Worm (Caenorhabditis elegans) whole organism, late embryonic: ENCODE measurements around the gene fbxa-31.

Experiments used
- K09A11.1 ChIP-seq: sonication (generic microtip); optimal IDR thresholded peaks from 2 replicates; lab custom pipeline; 2017; ENCODE audit warnings: antibody characterized with exemption, mild to moderate bottlenecking, missing genetic modification characterization, missing compliant biosample characterization; ENCODE audit not compliant: insufficient read depth
- T23F11.4 ChIP-seq: fragments of 200-800 bp; sonication (Bioruptor generic); optimal IDR thresholded peaks from 2 replicates; lab custom pipeline; 2018; ENCODE audit warnings: mild to moderate bottlenecking, missing genetic modification characterization, missing compliant biosample characterization
- Y22D7AL.16 ChIP-seq: sonication (generic microtip); optimal IDR thresholded peaks from 2 replicates; lab custom pipeline; 2016; ENCODE audit warnings: missing genetic modification characterization, missing compliant biosample characterization
- ahr-1 ChIP-seq: sonication (generic microtip); optimal IDR thresholded peaks from 2 replicates; lab custom pipeline; 2016; ENCODE audit warnings: missing genetic modification characterization, missing compliant biosample characterization
- ceh-14 ChIP-seq: sonication (generic microtip); optimal IDR thresholded peaks from 2 replicates; lab custom pipeline; 2016; ENCODE audit warnings: missing genotype, missing genetic modification characterization, missing compliant biosample characterization
- ceh-18 ChIP-seq: sonication (generic microtip); optimal IDR thresholded peaks from 2 replicates; lab custom pipeline; 2016; ENCODE audit warnings: missing genetic modification characterization, missing compliant biosample characterization
- ceh-2 ChIP-seq: sonication (generic microtip); optimal IDR thresholded peaks from 2 replicates; lab custom pipeline; 2016; ENCODE audit warnings: missing genotype, missing genetic modification characterization, missing compliant biosample characterization
- ceh-30 ChIP-seq: fragments of 150-350 bp; optimal IDR thresholded peaks from 2 replicates; lab custom pipeline; 2014; ENCODE audit warnings: missing biosample characterization, missing genetic modification characterization
- ceh-45 ChIP-seq: fragments of 200-800 bp; sonication (Bioruptor generic); IDR thresholded peaks from 2 replicates; pipeline ENCODE4 v1.3.6; 2022; ENCODE audit warnings: missing genetic modification reagents, missing genetic modification characterization, missing compliant biosample characterization
- ceh-48 ChIP-seq: sonication (generic microtip); optimal IDR thresholded peaks from 2 replicates; lab custom pipeline; 2016; ENCODE audit warnings: missing genetic modification characterization, inconsistent platforms, missing compliant biosample characterization
- ceh-6 ChIP-seq: fragments of 200-800 bp; sonication (Bioruptor generic); optimal IDR thresholded peaks from 2 replicates; lab custom pipeline; 2018; ENCODE audit warnings: mild to moderate bottlenecking, missing genetic modification characterization, missing compliant biosample characterization
- dmd-4 ChIP-seq: sonication (generic microtip); optimal IDR thresholded peaks from 2 replicates; lab custom pipeline; 2016; ENCODE audit warnings: borderline replicate concordance, missing genetic modification characterization, missing compliant biosample characterization
- dve-1 ChIP-seq: sonication (generic microtip); optimal IDR thresholded peaks from 2 replicates; lab custom pipeline; 2017; ENCODE audit warnings: antibody characterized with exemption, mild to moderate bottlenecking, missing genetic modification characterization, missing compliant biosample characterization
- elt-2 ChIP-seq: sonication (generic microtip); optimal IDR thresholded peaks from 2 replicates; lab custom pipeline; 2016; ENCODE audit warnings: missing genetic modification reagents, missing genetic modification characterization, missing compliant biosample characterization
- eyg-1 ChIP-seq: sonication (generic microtip); optimal IDR thresholded peaks from 2 replicates; lab custom pipeline; 2016; ENCODE audit warnings: missing genotype, missing genetic modification characterization, missing compliant biosample characterization
- fax-1 ChIP-seq: sonication (generic microtip); optimal IDR thresholded peaks from 2 replicates; lab custom pipeline; 2016; ENCODE audit warnings: missing genotype, missing genetic modification characterization, missing compliant biosample characterization
- fkh-10 ChIP-seq: fragments of 150-350 bp; optimal IDR thresholded peaks from 2 replicates; lab custom pipeline; 2014; ENCODE audit warnings: missing biosample characterization, missing genetic modification reagents, missing genetic modification characterization
- gmeb-2 ChIP-seq: sonication (generic microtip); optimal IDR thresholded peaks from 2 replicates; lab custom pipeline; 2016; ENCODE audit warnings: missing genetic modification characterization, inconsistent platforms, missing compliant biosample characterization
- hlh-6 ChIP-seq: sonication (generic microtip); optimal IDR thresholded peaks from 2 replicates; lab custom pipeline; 2016; ENCODE audit warnings: missing genotype, missing genetic modification characterization, missing compliant biosample characterization
- hlh-8 ChIP-seq: sonication (generic microtip); optimal IDR thresholded peaks from 2 replicates; lab custom pipeline; 2016; ENCODE audit warnings: missing genotype, missing genetic modification characterization, missing compliant biosample characterization
- madf-2 ChIP-seq: sonication (generic microtip); optimal IDR thresholded peaks from 2 replicates; lab custom pipeline; 2017; ENCODE audit warnings: missing genetic modification characterization, missing compliant biosample characterization
- mec-3 ChIP-seq: sonication (generic microtip); optimal IDR thresholded peaks from 2 replicates; lab custom pipeline; 2016; ENCODE audit warnings: borderline replicate concordance, missing genetic modification characterization, missing compliant biosample characterization
- nfya-1 ChIP-seq: sonication (generic microtip); optimal IDR thresholded peaks from 2 replicates; lab custom pipeline; 2017; ENCODE audit warnings: missing genetic modification characterization, mild to moderate bottlenecking, missing compliant biosample characterization, antibody characterized with exemption, moderate library complexity
- nhr-232 ChIP-seq: sonication (generic microtip); optimal IDR thresholded peaks from 2 replicates; lab custom pipeline; 2016; ENCODE audit warnings: missing genetic modification characterization, missing compliant biosample characterization
- npax-4 ChIP-seq: sonication (generic microtip); optimal IDR thresholded peaks from 2 replicates; lab custom pipeline; 2016; ENCODE audit warnings: missing genetic modification characterization, missing compliant biosample characterization
- odd-2 ChIP-seq: sonication (generic microtip); optimal IDR thresholded peaks from 2 replicates; lab custom pipeline; 2017; ENCODE audit warnings: antibody characterized with exemption, mild to moderate bottlenecking, missing genetic modification characterization, missing compliant biosample characterization
- pha-2 ChIP-seq: sonication (generic microtip); optimal IDR thresholded peaks from 2 replicates; lab custom pipeline; 2017; ENCODE audit warnings: mild to moderate bottlenecking, missing genetic modification characterization, missing compliant biosample characterization
- pha-4 ChIP-seq: fragments of 150-350 bp; optimal IDR thresholded peaks from 2 replicates; lab custom pipeline; 2018; ENCODE audit warnings: missing biosample characterization, missing genetic modification reagents, missing genetic modification characterization
- pqm-1 ChIP-seq: sonication (generic microtip); optimal IDR thresholded peaks from 2 replicates; lab custom pipeline; 2016; ENCODE audit warnings: missing genetic modification characterization, missing compliant biosample characterization
- pros-1 ChIP-seq: fragments of 150-350 bp; optimal IDR thresholded peaks from 2 replicates; lab custom pipeline; 2014; ENCODE audit warnings: missing biosample characterization, missing genetic modification reagents, missing genetic modification characterization
- rnt-1 ChIP-seq: sonication (generic microtip); optimal IDR thresholded peaks from 2 replicates; lab custom pipeline; 2016; ENCODE audit warnings: missing genetic modification characterization, missing compliant biosample characterization
- sdc-2 ChIP-seq: sonication (generic microtip); optimal IDR thresholded peaks from 2 replicates; lab custom pipeline; 2016; ENCODE audit warnings: missing genotype, missing genetic modification characterization, missing compliant biosample characterization
- sox-4 ChIP-seq: sonication (generic microtip); optimal IDR thresholded peaks from 2 replicates; lab custom pipeline; 2017; ENCODE audit warnings: mild to moderate bottlenecking, missing genetic modification characterization, inconsistent platforms, missing compliant biosample characterization
- syd-9 ChIP-seq: sonication (generic microtip); optimal IDR thresholded peaks from 2 replicates; lab custom pipeline; 2016; ENCODE audit warnings: mild to moderate bottlenecking, missing genetic modification characterization, moderate library complexity, missing compliant biosample characterization
- tbx-7 ChIP-seq: sonication (generic microtip); optimal IDR thresholded peaks from 2 replicates; lab custom pipeline; 2016; ENCODE audit warnings: missing genotype, missing genetic modification characterization, missing compliant biosample characterization
- unc-55 ChIP-seq: sonication (generic microtip); optimal IDR thresholded peaks from 2 replicates; lab custom pipeline; 2017; ENCODE audit warnings: missing biosample characterization, missing genetic modification reagents, missing genetic modification characterization
- ztf-16 ChIP-seq: sonication (generic microtip); optimal IDR thresholded peaks from 2 replicates; lab custom pipeline; 2017; ENCODE audit warnings: missing genetic modification characterization, missing compliant biosample characterization

fbxa-31 gene

ce11 chrIII:1271378-1271926, at the start of gene fbxa-31:
fbxa-31 (minus strand) TSS chrIII:1271428.
- TF ChIP-seq ceh-6 (GFP tag; lab: Kevin White, UChicago), result no peak
- TF ChIP-seq fax-1 (tag; lab: Kevin White, UChicago), result no peak
- TF ChIP-seq nhr-232 (tag; lab: Kevin White, UChicago), result no peak
- no peak for TF ChIP-seq pha-4 (tag; lab: Kevin White, UChicago)
- TF ChIP-seq K09A11.1 (tag; lab: Kevin White, UChicago), result no peak
- no peak for TF ChIP-seq Y22D7AL.16 (tag; lab: Kevin White, UChicago)
- TF ChIP-seq tbx-7, result no peak
- no peak for TF ChIP-seq ceh-48 (tag; lab: Kevin White, UChicago)
- no peak for TF ChIP-seq ceh-30
- TF ChIP-seq dve-1 (tag; lab: Kevin White, UChicago), result no peak
- TF ChIP-seq ceh-2, result no peak
- no peak for TF ChIP-seq nfya-1 (tag; lab: Kevin White, UChicago)
- TF ChIP-seq odd-2 (tag; lab: Kevin White, UChicago), result no peak
- no peak for TF ChIP-seq pros-1 (tag; lab: Kevin White, UChicago)
- TF ChIP-seq pqm-1 (tag; lab: Kevin White, UChicago), result no peak
- TF ChIP-seq rnt-1 (tag; lab: Kevin White, UChicago), result no peak
- TF ChIP-seq mec-3 (tag; lab: Kevin White, UChicago), result no peak
- TF ChIP-seq, all 69 proteins: peak for 0

ce11 chrIII:1315038-1315437, 43.8 kb upstream of the fbxa-31 start, which contains the start of the genes fbxa-80 and fbxa-19:
fbxa-80 (minus strand) TSS chrIII:1315210.
fbxa-19 (plus strand) TSS chrIII:1315401.
- TF ChIP-seq odd-2 (tag; lab: Kevin White, UChicago) (no peak), pros-1 (tag; lab: Kevin White, UChicago) (no peak), ceh-45 (GFP tag; lab: Robert Waterston, UW) (no peak), nhr-232 (tag; lab: Kevin White, UChicago) (no peak), ceh-14 (tag; lab: Kevin White, UChicago) (no peak), fkh-10 (GFP tag; lab: Kevin White, UChicago) (no peak), pha-2 (tag; lab: Kevin White, UChicago) (no peak), hlh-6 (tag; lab: Kevin White, UChicago) (no peak), elt-2 (tag; lab: Kevin White, UChicago) (no peak), unc-55 (no peak), ceh-18 (tag; lab: Kevin White, UChicago) (no peak), syd-9 (no peak), T23F11.4 (no peak), ahr-1 (tag; lab: Kevin White, UChicago) (no peak), eyg-1 (tag; lab: Kevin White, UChicago) (no peak), sox-4 (tag; lab: Kevin White, UChicago) (no peak)

ce11 chrIII:1314283-1314682, 43.1 kb upstream of the fbxa-31 start:
- no peak for TF ChIP-seq Y22D7AL.16 (tag; lab: Kevin White, UChicago)
- TF ChIP-seq unc-55, result no peak
- no peak for TF ChIP-seq npax-4 (tag; lab: Kevin White, UChicago)
- no peak for TF ChIP-seq nhr-232 (tag; lab: Kevin White, UChicago)
- TF ChIP-seq dmd-4 (tag; lab: Kevin White, UChicago), result no peak
- no peak for TF ChIP-seq ztf-16
- no peak for TF ChIP-seq mec-3 (tag; lab: Kevin White, UChicago)
- TF ChIP-seq hlh-8 (tag; lab: Kevin White, UChicago), result no peak
- no peak for TF ChIP-seq madf-2 (tag; lab: Kevin White, UChicago)
- TF ChIP-seq gmeb-2 (tag; lab: Kevin White, UChicago), result no peak
- no peak for TF ChIP-seq ceh-18 (tag; lab: Kevin White, UChicago)
- no peak for TF ChIP-seq sdc-2 (tag; lab: Kevin White, UChicago)
- TF ChIP-seq, all 69 proteins: peak for 0
